Fruit fly (Drosophila melanogaster) whole organism, adult: ENCODE data around the gene Tim17b1.

ENCODE experiments used
- CG11617 ChIP-seq: fragments of 200-800 bp; sonication (Bioruptor generic); optimal IDR thresholded peaks from 2 replicates; lab custom pipeline; 2017; ENCODE audit warnings: mild to moderate bottlenecking, missing biosample characterization, missing genetic modification reagents, missing genetic modification characterization
- CG12768 ChIP-seq: fragments of 200-800 bp; sonication (Bioruptor generic); optimal IDR thresholded peaks from 2 replicates; lab custom pipeline; 2017; ENCODE audit warnings: missing biosample characterization, missing genetic modification characterization, mild to moderate bottlenecking, moderate library complexity, missing genetic modification reagents
- CG14711 ChIP-seq: fragments of 200-800 bp; sonication (Bioruptor generic); optimal IDR thresholded peaks from 2 replicates; lab custom pipeline; 2018; ENCODE audit warnings: missing biosample characterization, mild to moderate bottlenecking, missing genetic modification characterization, moderate library complexity
- CG1620 ChIP-seq: fragments of 200-800 bp; sonication (Bioruptor generic); optimal IDR thresholded peaks from 2 replicates; lab custom pipeline; 2016; ENCODE audit warnings: missing biosample characterization, missing genetic modification characterization
- CG33017 ChIP-seq: fragments of 200-800 bp; sonication (Bioruptor generic); optimal IDR thresholded peaks from 2 replicates; lab custom pipeline; 2018; ENCODE audit warnings: missing biosample characterization, mild to moderate bottlenecking, missing genetic modification characterization, moderate library complexity
- CG5204 ChIP-seq: fragments of 200-800 bp; sonication (Bioruptor generic); optimal IDR thresholded peaks from 2 replicates; lab custom pipeline; 2016; ENCODE audit warnings: missing biosample characterization, missing genetic modification characterization
- CG7045 ChIP-seq: fragments of 200-800 bp; sonication (Bioruptor generic); optimal IDR thresholded peaks from 2 replicates; lab custom pipeline; 2017; ENCODE audit warnings: missing biosample characterization, mild to moderate bottlenecking, missing genetic modification characterization
- CG7101 ChIP-seq: fragments of 200-800 bp; sonication (Bioruptor generic); optimal IDR thresholded peaks from 2 replicates; lab custom pipeline; 2018; ENCODE audit warnings: missing biosample characterization, mild to moderate bottlenecking, missing genetic modification characterization, moderate library complexity
- Clk ChIP-seq: fragments of 200-800 bp; sonication (Bioruptor generic); optimal IDR thresholded peaks from 2 replicates; lab custom pipeline; 2017; ENCODE audit warnings: missing biosample characterization, missing genetic modification characterization
- Crg-1 ChIP-seq: fragments of 200-800 bp; sonication (Bioruptor generic); optimal IDR thresholded peaks from 2 replicates; lab custom pipeline; 2016; ENCODE audit warnings: missing biosample characterization, missing genetic modification characterization
- Hr96 ChIP-seq: fragments of 200-800 bp; sonication (Bioruptor generic); optimal IDR thresholded peaks from 2 replicates; lab custom pipeline; 2016; ENCODE audit warnings: missing biosample characterization, missing genetic modification characterization
- Mnt ChIP-seq: fragments of 200-800 bp; sonication (Bioruptor generic); optimal IDR thresholded peaks from 2 replicates; lab custom pipeline; 2016; ENCODE audit warnings: missing biosample characterization, mild to moderate bottlenecking, missing genetic modification characterization
- bab1 ChIP-seq: fragments of 200-800 bp; sonication (Bioruptor generic); optimal IDR thresholded peaks from 3 replicates; lab custom pipeline; 2019; ENCODE audit warnings: missing biosample characterization, mild to moderate bottlenecking, missing genetic modification characterization, moderate library complexity
- cic ChIP-seq: fragments of 200-800 bp; sonication (Bioruptor generic); optimal IDR thresholded peaks from 2 replicates; lab custom pipeline; 2017; ENCODE audit warnings: missing biosample characterization, mild to moderate bottlenecking, missing genetic modification characterization, moderate library complexity
- cnc ChIP-seq, 2 experiments: fragments of >200 bp; optimal IDR thresholded peaks; 2 replicates each; lab custom pipeline; 2017
- kay ChIP-seq: fragments of 200-800 bp; sonication (Bioruptor generic); peaks from one replicate; lab custom pipeline; 2016; ENCODE audit warnings: missing biosample characterization, missing genetic modification characterization, borderline replicate concordance
- ovo ChIP-seq: fragments of 200-800 bp; sonication (Bioruptor generic); optimal IDR thresholded peaks from 2 replicates; lab custom pipeline; 2016; ENCODE audit warnings: missing biosample characterization, missing genetic modification characterization
- pad ChIP-seq: fragments of 200-800 bp; sonication (Bioruptor generic); optimal IDR thresholded peaks from 3 replicates; lab custom pipeline; 2017; ENCODE audit warnings: missing biosample characterization, missing genetic modification characterization, mild to moderate bottlenecking, moderate library complexity, missing genetic modification reagents
- tj ChIP-seq: fragments of 200-800 bp; sonication (Bioruptor generic); optimal IDR thresholded peaks from 3 replicates; lab custom pipeline; 2017; ENCODE audit warnings: missing biosample characterization, mild to moderate bottlenecking, missing genetic modification characterization, moderate library complexity
- toe ChIP-seq: fragments of 200-800 bp; sonication (Bioruptor generic); optimal IDR thresholded peaks from 2 replicates; lab custom pipeline; 2016; ENCODE audit warnings: missing biosample characterization, missing genetic modification characterization

Gene Tim17b1

dm6 chr3R:5315871-5316270 lies 15.9 kb downstream of the Tim17b1 start:
- no peak for TF ChIP-seq CG12768
- TF ChIP-seq CG7045 (GFP tag; lab: Kevin White, UChicago): no peak
- no peak for TF ChIP-seq tj
- no peak for TF ChIP-seq Hr96 (GFP tag; lab: Kevin White, UChicago)
- no peak for TF ChIP-seq CG7101 (tag; lab: Kevin White, UChicago)
- no peak for TF ChIP-seq ovo (GFP tag; lab: Kevin White, UChicago)
- TF ChIP-seq CG33017 (tag; lab: Kevin White, UChicago): no peak
- TF ChIP-seq CG5204 (GFP tag; lab: Kevin White, UChicago): no peak
- no peak for TF ChIP-seq Crg-1 (GFP tag; lab: Kevin White, UChicago)

- TF ChIP-seq CG1620 (GFP tag; lab: Kevin White, UChicago): no peak
- no peak for TF ChIP-seq pad (GFP tag; lab: Kevin White, UChicago)
- no peak for TF ChIP-seq toe (GFP tag; lab: Kevin White, UChicago)
- no peak for TF ChIP-seq kay
- no peak for TF ChIP-seq Hr96 (GFP tag; lab: Kevin White, UChicago)
- no peak for TF ChIP-seq CG5204 (GFP tag; lab: Kevin White, UChicago)
- TF ChIP-seq CG11617 (GFP tag; lab: Kevin White, UChicago): no peak
- TF ChIP-seq CG14711: no peak
Observed at dm6 chr3R:5316790-5317189, 16.8 kb downstream of the Tim17b1 start.

dm6 chr3R:5317654-5318129 lies 17.7 kb downstream of the Tim17b1 start:
- TF ChIP-seq CG14711 (no peak), CG7045 (GFP tag; lab: Kevin White, UChicago) (no peak), cnc (optimal IDR thresholded peaks at IDR 0.05; lab: Kevin White, UChicago) (no peak), Hr96 (GFP tag; lab: Kevin White, UChicago) (no peak), CG7101 (tag; lab: Kevin White, UChicago) (no peak), toe (GFP tag; lab: Kevin White, UChicago) (no peak), Mnt (GFP tag; lab: Kevin White, UChicago) (no peak), kay (no peak), tj (no peak), ovo (GFP tag; lab: Kevin White, UChicago) (no peak), CG5204 (GFP tag; lab: Kevin White, UChicago) (no peak), CG1620 (GFP tag; lab: Kevin White, UChicago) (no peak), CG33017 (tag; lab: Kevin White, UChicago) (no peak), Clk (no peak), Crg-1 (GFP tag; lab: Kevin White, UChicago) (no peak), pad (GFP tag; lab: Kevin White, UChicago) (no peak), CG12768 (no peak), bab1 (no peak)

- TF ChIP-seq cic (GFP tag; lab: Kevin White, UChicago) (no peak), ovo (GFP tag; lab: Kevin White, UChicago) (peak; percentile 24), Clk (no peak)
Observed at dm6 chr3R:5319059-5319785, 19.3 kb downstream of the Tim17b1 start.

- TF ChIP-seq Mnt (GFP tag; lab: Kevin White, UChicago) (no peak), CG7101 (tag; lab: Kevin White, UChicago) (no peak), CG5204 (GFP tag; lab: Kevin White, UChicago) (no peak), CG1620 (GFP tag; lab: Kevin White, UChicago) (no peak), CG14711 (no peak), CG11617 (GFP tag; lab: Kevin White, UChicago) (no peak), tj (no peak), Hr96 (GFP tag; lab: Kevin White, UChicago) (no peak), kay (no peak), CG7045 (GFP tag; lab: Kevin White, UChicago) (no peak), cic (GFP tag; lab: Kevin White, UChicago) (no peak), pad (GFP tag; lab: Kevin White, UChicago) (no peak), bab1 (no peak), cnc (optimal IDR thresholded peaks at IDR 0.05; lab: Kevin White, UChicago) (no peak), CG12768 (no peak), toe (GFP tag; lab: Kevin White, UChicago) (no peak), CG33017 (tag; lab: Kevin White, UChicago) (no peak), Crg-1 (GFP tag; lab: Kevin White, UChicago) (no peak), ovo (GFP tag; lab: Kevin White, UChicago) (no peak)
Observed at dm6 chr3R:5320672-5321071, 20.7 kb downstream of the Tim17b1 start.

- TF ChIP-seq pad (GFP tag; lab: Kevin White, UChicago): peak; percentile 98
- no peak for TF ChIP-seq toe (GFP tag; lab: Kevin White, UChicago)
- TF ChIP-seq Crg-1 (GFP tag; lab: Kevin White, UChicago): no peak
- TF ChIP-seq ovo (GFP tag; lab: Kevin White, UChicago): no peak
- TF ChIP-seq Clk: no peak
- no peak for TF ChIP-seq CG1620 (GFP tag; lab: Kevin White, UChicago)
- no peak for TF ChIP-seq CG14711
- TF ChIP-seq bab1: peak; percentile 5
- peak; percentile 90 for TF ChIP-seq tj
- TF ChIP-seq CG7101 (tag; lab: Kevin White, UChicago): no peak
- no peak for TF ChIP-seq Hr96 (GFP tag; lab: Kevin White, UChicago)
- no peak for TF ChIP-seq Mnt (GFP tag; lab: Kevin White, UChicago)
Observed at dm6 chr3R:5322182-5322609, 22.3 kb downstream of the Tim17b1 start.
